Worm (Caenorhabditis elegans) whole organism, L3 larva: Measurements from ENCODE around the gene calu-1.

Experiments
- aly-2 ChIP-seq: fragments of 150-350 bp; optimal IDR thresholded peaks from 2 replicates; lab custom pipeline; 2014; ENCODE audit warnings: missing biosample characterization, missing genetic modification characterization
- nhr-237 ChIP-seq: fragments of 150-350 bp; optimal IDR thresholded peaks from 2 replicates; lab custom pipeline; 2014; ENCODE audit warnings: missing biosample characterization, missing genetic modification characterization

DNA sequence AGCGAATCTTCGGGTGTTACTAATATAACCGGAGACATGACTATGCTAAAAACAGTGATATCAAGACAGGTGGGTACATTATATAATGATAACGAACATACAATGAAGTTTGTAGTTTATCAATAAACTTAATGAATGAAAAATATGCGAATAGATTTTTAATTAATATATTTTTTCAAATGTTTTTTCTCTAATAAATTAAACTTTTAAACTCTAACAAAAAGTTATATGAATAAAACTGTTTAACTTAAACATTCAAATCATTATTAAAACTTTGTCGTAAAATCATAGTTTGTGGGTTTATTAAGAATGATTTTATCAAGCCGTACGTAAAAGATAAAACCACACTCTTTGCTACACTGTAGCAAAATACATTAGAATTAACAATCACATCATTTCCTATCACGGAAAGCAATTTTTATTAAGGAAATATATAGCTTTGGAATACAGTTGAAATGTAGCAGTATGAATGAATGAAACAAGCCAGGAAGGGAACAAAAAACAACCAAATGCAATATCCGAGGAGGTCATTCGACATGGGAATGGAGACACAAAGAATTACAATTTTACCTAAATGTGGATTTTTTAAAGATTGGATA, 49.7 kb downstream of the calu-1 start, which contains the start of gene K05B2.4:
- TF ChIP-seq aly-2 (tag; lab: Kevin White, UChicago) (no peak), nhr-237 (tag; lab: Kevin White, UChicago) (no peak)
